Fruit fly (Drosophila melanogaster) whole organism, embryonic: ENCODE results near the gene CG10431.

Experiments
- Abd-B ChIP-seq: fragments of 200-800 bp; sonication (Bioruptor generic); optimal IDR thresholded peaks from 2 replicates; lab custom pipeline; 2018; ENCODE audit warnings: missing biosample characterization, mild to moderate bottlenecking, missing genetic modification characterization, moderate library complexity
- BEAF-32 ChIP-seq: fragments of 200-800 bp; sonication (Bioruptor generic); optimal IDR thresholded peaks from 3 replicates; lab custom pipeline; 2017; ENCODE audit warnings: missing biosample characterization, missing genetic modification characterization, mild to moderate bottlenecking, moderate library complexity, missing genetic modification reagents
- C15 ChIP-seq: fragments of 200-800 bp; sonication (Bioruptor generic); IDR thresholded peaks from 3 replicates; pipeline ENCODE4 v1.3.6; 2022; ENCODE audit warnings: missing biosample characterization, missing genetic modification characterization
- CG10267 ChIP-seq: fragments of 200-800 bp; sonication (Bioruptor generic); optimal IDR thresholded peaks from 2 replicates; lab custom pipeline; 2018; ENCODE audit warnings: missing biosample characterization, mild to moderate bottlenecking, missing genetic modification characterization, moderate library complexity
- CG10979 ChIP-seq: fragments of 200-800 bp; sonication (Bioruptor generic); optimal IDR thresholded peaks from 2 replicates; lab custom pipeline; 2018; ENCODE audit warnings: missing biosample characterization, mild to moderate bottlenecking, missing genetic modification characterization, moderate library complexity
- CG11695 ChIP-seq: fragments of 200-800 bp; sonication (Bioruptor generic); IDR thresholded peaks from 3 replicates; pipeline ENCODE4 v1.3.6; 2022; ENCODE audit warnings: missing biosample characterization, missing genetic modification characterization
- CG12769 ChIP-seq: fragments of 200-800 bp; sonication (Bioruptor generic); optimal IDR thresholded peaks from 2 replicates; lab custom pipeline; 2019; ENCODE audit warnings: missing biosample characterization, mild to moderate bottlenecking, missing genetic modification characterization, moderate library complexity
- CG13296 ChIP-seq: fragments of 200-800 bp; sonication (Bioruptor generic); optimal IDR thresholded peaks from 3 replicates; lab custom pipeline; 2018; ENCODE audit warnings: missing biosample characterization, mild to moderate bottlenecking, missing genetic modification characterization
- CG13424 ChIP-seq: fragments of 200-800 bp; sonication (Bioruptor generic); optimal IDR thresholded peaks from 2 replicates; lab custom pipeline; 2019; ENCODE audit warnings: missing biosample characterization, mild to moderate bottlenecking, missing genetic modification characterization, moderate library complexity
- CG15479 ChIP-seq: fragments of 200-800 bp; sonication (Bioruptor generic); optimal IDR thresholded peaks from 3 replicates; lab custom pipeline; 2019; ENCODE audit warnings: missing biosample characterization, mild to moderate bottlenecking, missing genetic modification characterization, moderate library complexity
- CG16815 ChIP-seq: fragments of 200-800 bp; sonication (Bioruptor generic); optimal IDR thresholded peaks from 3 replicates; lab custom pipeline; 2017; ENCODE audit warnings: missing biosample characterization, mild to moderate bottlenecking, missing genetic modification characterization
- CG17612 ChIP-seq: fragments of 200-800 bp; sonication (Bioruptor generic); IDR thresholded peaks from 2 replicates; pipeline ENCODE4 v1.3.6; 2022; ENCODE audit warnings: missing biosample characterization, missing genetic modification characterization
- CG17912 ChIP-seq: fragments of 200-800 bp; sonication (Bioruptor generic); optimal IDR thresholded peaks from 2 replicates; lab custom pipeline; 2018; ENCODE audit warnings: missing biosample characterization, mild to moderate bottlenecking, missing genetic modification characterization
- CG18011 ChIP-seq: fragments of 200-800 bp; sonication (Bioruptor generic); optimal IDR thresholded peaks from 2 replicates; lab custom pipeline; 2017; ENCODE audit warnings: missing biosample characterization, missing genetic modification characterization, mild to moderate bottlenecking, moderate library complexity, missing genotype
- CG2678 ChIP-seq: fragments of 200-800 bp; sonication (Bioruptor generic); optimal IDR thresholded peaks from 3 replicates; lab custom pipeline; 2019; ENCODE audit warnings: missing biosample characterization, mild to moderate bottlenecking, missing genetic modification characterization, moderate library complexity
- CG31441 ChIP-seq: fragments of 200-800 bp; sonication (Bioruptor generic); IDR thresholded peaks from 2 replicates; pipeline ENCODE4 v1.3.6; 2022; ENCODE audit warnings: missing biosample characterization, missing genetic modification characterization
- CG33557 ChIP-seq: fragments of 200-800 bp; sonication (Bioruptor generic); optimal IDR thresholded peaks from 2 replicates; lab custom pipeline; 2019; ENCODE audit warnings: missing biosample characterization, mild to moderate bottlenecking, missing genetic modification characterization, moderate library complexity
- CG34376 ChIP-seq: fragments of 200-800 bp; sonication (Bioruptor generic); optimal IDR thresholded peaks from 2 replicates; lab custom pipeline; 2018; ENCODE audit warnings: missing biosample characterization, mild to moderate bottlenecking, missing genetic modification characterization
- CG6272 ChIP-seq: fragments of 200-800 bp; sonication (Bioruptor generic); IDR thresholded peaks from 2 replicates; pipeline ENCODE4 v1.3.6; 2022; ENCODE audit warnings: missing biosample characterization, missing genetic modification characterization
- CG9817 ChIP-seq: fragments of 200-800 bp; sonication (Bioruptor generic); optimal IDR thresholded peaks from 2 replicates; lab custom pipeline; 2018; ENCODE audit warnings: missing biosample characterization, mild to moderate bottlenecking, missing genetic modification characterization, moderate library complexity
- CrebB ChIP-seq: fragments of 200-800 bp; sonication (Bioruptor generic); optimal IDR thresholded peaks from 3 replicates; lab custom pipeline; 2018; ENCODE audit warnings: missing biosample characterization, mild to moderate bottlenecking, missing genetic modification characterization
- Dad ChIP-seq: fragments of 200-800 bp; sonication (Bioruptor generic); optimal IDR thresholded peaks from 3 replicates; lab custom pipeline; 2016; ENCODE audit warnings: missing biosample characterization, missing genetic modification characterization
- Deaf1 ChIP-seq: fragments of 200-800 bp; optimal IDR thresholded peaks from 3 replicates; lab custom pipeline; 2019; ENCODE audit warnings: missing biosample characterization, mild to moderate bottlenecking, missing genetic modification characterization, moderate library complexity
- Dfd ChIP-seq, 2 experiments: fragments of >200 bp; optimal IDR thresholded peaks; 2 replicates each; lab custom pipeline; 2017; ENCODE audit warnings: missing biosample characterization in 2 of 2, missing genetic modification characterization in 2 of 2
- Fer1 ChIP-seq: fragments of 200-800 bp; sonication (Bioruptor generic); optimal IDR thresholded peaks from 2 replicates; lab custom pipeline; 2017; ENCODE audit warnings: missing biosample characterization, mild to moderate bottlenecking, missing genetic modification characterization
- Gsc ChIP-seq: fragments of 200-800 bp; sonication (Bioruptor generic); IDR thresholded peaks from 2 replicates; pipeline ENCODE4 v1.3.6; 2022; ENCODE audit warnings: missing biosample characterization, missing genetic modification characterization
- Hey ChIP-seq: fragments of 200-800 bp; sonication (Bioruptor generic); optimal IDR thresholded peaks from 3 replicates; lab custom pipeline; 2018; ENCODE audit warnings: missing biosample characterization, mild to moderate bottlenecking, missing genetic modification characterization
- MTF-1 ChIP-seq: fragments of 200-800 bp; sonication (Bioruptor generic); optimal IDR thresholded peaks from 2 replicates; lab custom pipeline; 2018; ENCODE audit warnings: missing biosample characterization, mild to moderate bottlenecking, missing genetic modification characterization, borderline replicate concordance
- Meics ChIP-seq: fragments of 200-800 bp; sonication (Bioruptor generic); optimal IDR thresholded peaks from 2 replicates; lab custom pipeline; 2017; ENCODE audit warnings: missing biosample characterization, mild to moderate bottlenecking, missing genetic modification characterization
- Sox100B ChIP-seq: fragments of 200-800 bp; sonication (Bioruptor generic); optimal IDR thresholded peaks from 3 replicates; lab custom pipeline; 2018; ENCODE audit warnings: missing biosample characterization, mild to moderate bottlenecking, missing genetic modification characterization
- TFAM ChIP-seq: fragments of 200-800 bp; sonication (Bioruptor generic); optimal IDR thresholded peaks from 2 replicates; lab custom pipeline; 2017; ENCODE audit warnings: missing biosample characterization, missing genetic modification characterization, inconsistent platforms
- cas ChIP-seq: fragments of 200-800 bp; sonication (Bioruptor generic); IDR thresholded peaks from 2 replicates; pipeline ENCODE4 v1.3.6; 2022; ENCODE audit warnings: missing biosample characterization, missing genetic modification characterization
- chm ChIP-seq: fragments of 200-800 bp; sonication (Bioruptor generic); IDR thresholded peaks from 2 replicates; pipeline ENCODE4 v1.3.6; 2022; ENCODE audit warnings: missing biosample characterization, missing genetic modification characterization
- crc ChIP-seq: fragments of 200-800 bp; sonication (Bioruptor generic); optimal IDR thresholded peaks from 2 replicates; lab custom pipeline; 2016; ENCODE audit warnings: missing biosample characterization, missing genetic modification characterization
- da ChIP-seq: fragments of 200-800 bp; sonication (Bioruptor generic); optimal IDR thresholded peaks from 2 replicates; lab custom pipeline; 2016; ENCODE audit warnings: missing biosample characterization, missing genetic modification characterization
- jumu ChIP-seq: fragments of 200-800 bp; sonication (Bioruptor generic); optimal IDR thresholded peaks from 3 replicates; lab custom pipeline; 2016; ENCODE audit warnings: missing biosample characterization, missing genetic modification characterization
- mirr ChIP-seq: fragments of 200-800 bp; sonication (Bioruptor generic); optimal IDR thresholded peaks from 3 replicates; lab custom pipeline; 2018; ENCODE audit warnings: missing biosample characterization, mild to moderate bottlenecking, missing genetic modification characterization
- odd ChIP-seq: fragments of 200-800 bp; sonication (Bioruptor generic); optimal IDR thresholded peaks from 2 replicates; lab custom pipeline; 2017; ENCODE audit warnings: missing biosample characterization, mild to moderate bottlenecking, missing genetic modification characterization
- prd ChIP-seq, 3 experiments: fragments of >200 bp in 2 of 3; fragments of 200-800 bp in 1 of 3; sonication (Bioruptor generic) in 1 of 3; optimal IDR thresholded peaks in 2 of 3; IDR thresholded peaks in 1 of 3; 2 replicates in 2 of 3; 3 replicates in 1 of 3; pipeline versions ENCODE4 v1.3.6 to Lab custom; 2017 to 2022; ENCODE audit warnings: missing biosample characterization in 1 of 3, missing genetic modification characterization in 1 of 3
- pros ChIP-seq: fragments of 200-800 bp; sonication (Bioruptor generic); optimal IDR thresholded peaks from 3 replicates; lab custom pipeline; 2019; ENCODE audit warnings: missing biosample characterization, mild to moderate bottlenecking, missing genetic modification characterization, moderate library complexity
- pum ChIP-seq: fragments of 200-800 bp; sonication (Bioruptor generic); optimal IDR thresholded peaks from 2 replicates; lab custom pipeline; 2016; ENCODE audit warnings: missing biosample characterization, missing genetic modification characterization
- ranshi ChIP-seq: fragments of 200-800 bp; sonication (Bioruptor generic); IDR thresholded peaks from 2 replicates; pipeline ENCODE4 v1.3.6; 2022; ENCODE audit warnings: missing biosample characterization, missing genetic modification characterization
- repo ChIP-seq: fragments of 200-800 bp; sonication (Bioruptor generic); optimal IDR thresholded peaks from 2 replicates; lab custom pipeline; 2016; ENCODE audit warnings: missing biosample characterization, missing genetic modification characterization
- run ChIP-seq: fragments of 200-800 bp; sonication (Bioruptor generic); optimal IDR thresholded peaks from 3 replicates; lab custom pipeline; 2018; ENCODE audit warnings: missing biosample characterization, mild to moderate bottlenecking, missing genetic modification characterization
- sc ChIP-seq, 3 experiments: fragments of >200 bp in 2 of 3; fragments of 200-800 bp in 1 of 3; sonication (Bioruptor generic) in 1 of 3; optimal IDR thresholded peaks; 2 replicates in 2 of 3; 3 replicates in 1 of 3; lab custom pipeline; 2017; ENCODE audit warnings: mild to moderate bottlenecking in 1 of 3, missing biosample characterization in 1 of 3, missing genetic modification characterization in 1 of 3, missing genetic modification reagents in 1 of 3
- sens-2 ChIP-seq: fragments of 200-800 bp; sonication (Bioruptor generic); IDR thresholded peaks from 2 replicates; pipeline ENCODE4 v1.3.6; 2022; ENCODE audit warnings: missing biosample characterization, missing genetic modification characterization
- sisA ChIP-seq: fragments of 200-800 bp; sonication (Bioruptor generic); IDR thresholded peaks from 2 replicates; pipeline ENCODE4 v1.3.6; 2022; ENCODE audit warnings: missing biosample characterization, missing genetic modification characterization
- so ChIP-seq: fragments of 200-800 bp; sonication (Bioruptor generic); IDR thresholded peaks from 3 replicates; pipeline ENCODE4 v1.3.6; 2022; ENCODE audit warnings: missing biosample characterization, missing genetic modification characterization
- ttk ChIP-seq: fragments of 200-800 bp; sonication (Bioruptor generic); IDR thresholded peaks from 2 replicates; pipeline ENCODE4 v2.1.2; 2022; ENCODE audit warnings: missing biosample characterization, missing genetic modification characterization
- zfh2 ChIP-seq: fragments of 200-800 bp; sonication (Bioruptor generic); optimal IDR thresholded peaks from 2 replicates; lab custom pipeline; 2016; ENCODE audit warnings: missing biosample characterization, missing genetic modification characterization

CG10431 gene

DNA sequence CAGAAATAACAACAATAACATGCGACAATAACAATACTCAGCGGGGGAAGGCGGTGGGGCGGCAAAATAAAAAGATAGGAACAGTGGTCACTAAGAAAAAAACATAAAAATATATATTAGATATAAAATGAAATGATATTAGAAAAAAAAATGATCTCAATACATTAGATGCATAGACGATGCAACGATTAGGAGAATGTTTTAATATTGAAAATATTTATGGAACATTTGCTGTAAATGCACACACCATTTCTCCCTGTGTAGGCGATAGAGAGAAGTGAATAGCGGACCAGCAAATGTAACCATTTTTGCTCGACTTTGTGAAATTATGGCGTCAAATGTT lies 8.3 kb upstream of the CG10431 start (continued):
- TF ChIP-seq odd (GFP tag; lab: Kevin White, UChicago) (peak; percentile 3), zfh2 (GFP tag; lab: Kevin White, UChicago) (peak; percentile 55), CG33557 (GFP tag; lab: Kevin White, UChicago) (no peak), CG16815 (peak; percentile 8), sc (optimal IDR thresholded peaks at IDR 0.05; lab: Kevin White, UChicago) (no peak), sc (GFP tag; optimal IDR thresholded peaks at IDR 0.05; lab: Kevin White, UChicago) (no peak), Deaf1 (peak; percentile 61), CG17612 (peak; percentile 78), C15 (peak; percentile 88; the same call in 2 of the 3 replicates), Sox100B (peak; percentile 16), pros (GFP tag; lab: Kevin White, UChicago) (no peak), run (peak; percentile 47), Meics (GFP tag; lab: Kevin White, UChicago) (peak; percentile 89), CG34376 (peak; percentile 68), MTF-1 (GFP tag; lab: Kevin White, UChicago) (peak; percentile 61), CG15479 (GFP tag; lab: Kevin White, UChicago) (no peak), Hey (no peak), CG13296 (GFP tag; lab: Kevin White, UChicago) (peak; percentile 81), ranshi (GFP tag; lab: Robert Waterston, UW) (peak; percentile 84), CG13424 (tag; lab: Kevin White, UChicago) (peak; percentile 74), Abd-B (GFP tag; lab: Kevin White, UChicago) (peak; percentile 53), repo (no peak), Dad (GFP tag; lab: Kevin White, UChicago) (peak; percentile 13), CG10267 (tag; lab: Kevin White, UChicago) (peak; percentile 52), CG10979 (peak; percentile 56), cas (GFP tag; lab: Robert Waterston, UW) (peak; percentile 86), CG18011 (peak; percentile 31), ttk (GFP tag; lab: Robert Waterston, UW) (peak; percentile 84), crc (GFP tag; lab: Kevin White, UChicago) (no peak), sens-2 (GFP tag; lab: Robert Waterston, UW) (peak; percentile 36; the same call in 1 of the 2 replicates), Fer1 (GFP tag; lab: Kevin White, UChicago) (peak; percentile 90), Dfd (GFP tag; optimal IDR thresholded peaks at IDR 0.05; lab: Kevin White, UChicago) (no peak), da (no peak), chm (GFP tag; lab: Robert Waterston, UW) (peak; percentile 68; the same call in 1 of the 2 replicates), CG17912 (no peak), so (peak; percentile 88), sisA (GFP tag; lab: Robert Waterston, UW) (peak; percentile 75), BEAF-32 (no peak), jumu (GFP tag; lab: Kevin White, UChicago) (no peak), CG11695 (peak; percentile 94), CrebB (peak; percentile 29), pum (GFP tag; lab: Kevin White, UChicago) (peak; percentile 20), Gsc (GFP tag; lab: Robert Waterston, UW) (no peak), prd (optimal IDR thresholded peaks at IDR 0.05; lab: Kevin White, UChicago) (no peak), prd (GFP tag; IDR thresholded peaks at IDR 0.05; lab: Robert Waterston, UW) (peak; percentile 92), CG9817 (peak; percentile 80), CG31441 (GFP tag; lab: Robert Waterston, UW) (peak; percentile 66), CG2678 (tag; lab: Kevin White, UChicago) (peak; percentile 92), CG6272 (GFP tag; lab: Robert Waterston, UW) (peak; percentile 78), TFAM (GFP tag; lab: Kevin White, UChicago) (no peak), CG12769 (tag; lab: Kevin White, UChicago) (no peak), mirr (GFP tag; lab: Kevin White, UChicago) (no peak)
